Worm (Caenorhabditis elegans): ENCODE data around the gene Y43F8C.23.

DNA sequence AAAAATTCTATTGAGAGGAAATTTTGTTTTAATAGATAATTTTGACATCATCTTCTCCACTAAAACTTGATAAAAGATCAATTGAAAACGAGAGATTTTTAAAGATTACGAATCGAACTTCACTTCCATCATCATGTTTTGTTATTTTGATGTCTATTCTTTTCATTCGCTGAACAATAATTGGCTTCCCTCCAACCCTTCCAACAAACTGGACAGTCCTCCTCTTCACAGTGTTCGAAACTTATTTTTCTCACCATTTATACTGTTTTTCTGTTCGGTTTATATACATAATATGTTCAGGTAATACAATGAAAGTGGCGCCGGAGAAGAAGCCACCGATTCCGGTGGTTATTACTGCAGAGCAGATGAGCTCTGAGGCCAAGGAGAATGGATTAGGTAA lies 49.2 kb upstream of the Y43F8C.23 start, which contains the start of gene M162.5:
- TF ChIP-seq elt-3 (tag; optimal IDR thresholded peaks at IDR 0.05) (no peak), zag-1 (tag; optimal IDR thresholded peaks at IDR 0.05) (no peak), ama-1 (optimal IDR thresholded peaks at IDR 0.05) (no peak), sma-9 (GFP tag; optimal IDR thresholded peaks at IDR 0.05) (no peak), sma-9 (tag; optimal IDR thresholded peaks at IDR 0.05) (no peak), lsy-2 (tag; optimal IDR thresholded peaks at IDR 0.05) (no peak), sma-3 (GFP tag; optimal IDR thresholded peaks at IDR 0.05) (no peak), nhr-11 (tag; optimal IDR thresholded peaks at IDR 0.05) (no peak)

Measured in whole organism, L2 larva.